Fruit fly (Drosophila melanogaster) whole organism, embryonic: ENCODE results near the gene Plzf.

ENCODE experiments used
- Ada2b ChIP-seq: fragments of 200-800 bp; sonication (Bioruptor generic); IDR thresholded peaks from 2 replicates; pipeline ENCODE4 v1.3.6; 2022; ENCODE audit warnings: missing biosample characterization, missing genetic modification characterization
- Atf6 ChIP-seq: fragments of 200-800 bp; sonication (Bioruptor generic); IDR thresholded peaks from 2 replicates; pipeline ENCODE4 v1.3.6; 2022; ENCODE audit warnings: missing biosample characterization, missing genetic modification characterization
- C15 ChIP-seq: fragments of 200-800 bp; sonication (Bioruptor generic); IDR thresholded peaks from 3 replicates; pipeline ENCODE4 v1.3.6; 2022; ENCODE audit warnings: missing biosample characterization, missing genetic modification characterization
- CG11093 ChIP-seq: fragments of 200-800 bp; sonication (Bioruptor generic); IDR thresholded peaks from 3 replicates; pipeline ENCODE4 v1.3.6; 2022; ENCODE audit warnings: missing biosample characterization, missing genetic modification characterization
- CG1233 ChIP-seq: fragments of 200-800 bp; sonication (Bioruptor generic); optimal IDR thresholded peaks from 4 replicates; lab custom pipeline; 2018; ENCODE audit warnings: missing biosample characterization, mild to moderate bottlenecking, missing genetic modification characterization
- CG14014 ChIP-seq: fragments of 200-800 bp; sonication (Bioruptor generic); IDR thresholded peaks from 2 replicates; pipeline ENCODE4 v1.3.6; 2022; ENCODE audit warnings: missing biosample characterization, missing genetic modification characterization
- CG14050 ChIP-seq: fragments of 200-800 bp; sonication (Bioruptor generic); IDR thresholded peaks from 3 replicates; pipeline ENCODE4 v1.3.6; 2022; ENCODE audit warnings: missing biosample characterization, missing genetic modification characterization
- CG15479 ChIP-seq: fragments of 200-800 bp; sonication (Bioruptor generic); optimal IDR thresholded peaks from 3 replicates; lab custom pipeline; 2019; ENCODE audit warnings: missing biosample characterization, mild to moderate bottlenecking, missing genetic modification characterization, moderate library complexity
- CG17612 ChIP-seq: fragments of 200-800 bp; sonication (Bioruptor generic); IDR thresholded peaks from 2 replicates; pipeline ENCODE4 v1.3.6; 2022; ENCODE audit warnings: missing biosample characterization, missing genetic modification characterization
- CG1792 ChIP-seq: fragments of 200-800 bp; sonication (Bioruptor generic); optimal IDR thresholded peaks from 2 replicates; lab custom pipeline; 2016; ENCODE audit warnings: missing biosample characterization, missing genetic modification characterization
- CG18011 ChIP-seq: fragments of 200-800 bp; sonication (Bioruptor generic); optimal IDR thresholded peaks from 2 replicates; lab custom pipeline; 2017; ENCODE audit warnings: missing biosample characterization, missing genetic modification characterization, mild to moderate bottlenecking, moderate library complexity, missing genotype
- CG1832 ChIP-seq: fragments of 200-800 bp; sonication (Bioruptor generic); optimal IDR thresholded peaks from 2 replicates; lab custom pipeline; 2017; ENCODE audit warnings: missing biosample characterization, mild to moderate bottlenecking, missing genetic modification characterization, inconsistent platforms
- CG2712 ChIP-seq: fragments of 200-800 bp; optimal IDR thresholded peaks from 3 replicates; lab custom pipeline; 2019; ENCODE audit warnings: missing biosample characterization, mild to moderate bottlenecking, missing genetic modification characterization, moderate library complexity
- CG32772 ChIP-seq: fragments of 200-800 bp; sonication (Bioruptor generic); IDR thresholded peaks from 2 replicates; pipeline ENCODE4 v1.3.6; 2022; ENCODE audit warnings: missing biosample characterization, missing genetic modification characterization
- CG4854 ChIP-seq: fragments of 200-800 bp; sonication (Bioruptor generic); optimal IDR thresholded peaks from 2 replicates; lab custom pipeline; 2016; ENCODE audit warnings: missing biosample characterization, missing genetic modification characterization, inconsistent platforms
- CG6791 ChIP-seq: fragments of 200-800 bp; sonication (Bioruptor generic); IDR thresholded peaks from 3 replicates; pipeline ENCODE4 v1.3.6; 2022; ENCODE audit warnings: missing biosample characterization, missing genetic modification characterization; ENCODE audit not compliant: partially characterized antibody
- CG7372 ChIP-seq: fragments of 200-800 bp; sonication (Bioruptor generic); IDR thresholded peaks from 2 replicates; pipeline ENCODE4 v1.3.6; 2022; ENCODE audit warnings: missing biosample characterization, missing genetic modification characterization
- CG9437 ChIP-seq: fragments of 200-800 bp; sonication (Bioruptor generic); optimal IDR thresholded peaks from 2 replicates; lab custom pipeline; 2018; ENCODE audit warnings: missing biosample characterization, mild to moderate bottlenecking, missing genetic modification characterization
- CTCF ChIP-seq: fragments of 200-800 bp; sonication (Bioruptor generic); optimal IDR thresholded peaks from 2 replicates; lab custom pipeline; 2017; ENCODE audit warnings: missing biosample characterization, mild to moderate bottlenecking, missing genetic modification characterization, moderate library complexity
- Dp ChIP-seq: fragments of 200-800 bp; sonication (Bioruptor generic); optimal IDR thresholded peaks from 2 replicates; lab custom pipeline; 2018; ENCODE audit warnings: missing biosample characterization, mild to moderate bottlenecking, missing genetic modification characterization, moderate library complexity
- Dref ChIP-seq: fragments of 200-800 bp; sonication (Bioruptor generic); IDR thresholded peaks from 2 replicates; pipeline ENCODE4 v1.3.6; 2022; ENCODE audit warnings: missing biosample characterization, missing genetic modification characterization
- Gsc ChIP-seq: fragments of 200-800 bp; sonication (Bioruptor generic); IDR thresholded peaks from 2 replicates; pipeline ENCODE4 v1.3.6; 2022; ENCODE audit warnings: missing biosample characterization, missing genetic modification characterization
- H2.0 ChIP-seq: fragments of 200-800 bp; sonication (Bioruptor generic); IDR thresholded peaks from 2 replicates; pipeline ENCODE4 v1.3.6; 2022; ENCODE audit warnings: missing biosample characterization, missing genetic modification characterization
- HLH54F ChIP-seq: fragments of 200-800 bp; sonication (Bioruptor generic); optimal IDR thresholded peaks from 3 replicates; lab custom pipeline; 2016; ENCODE audit warnings: missing biosample characterization, missing genetic modification characterization
- MTF-1 ChIP-seq: fragments of 200-800 bp; sonication (Bioruptor generic); optimal IDR thresholded peaks from 2 replicates; lab custom pipeline; 2018; ENCODE audit warnings: missing biosample characterization, mild to moderate bottlenecking, missing genetic modification characterization, borderline replicate concordance
- Nf-YA ChIP-seq: fragments of 200-800 bp; sonication (Bioruptor generic); IDR thresholded peaks from 2 replicates; pipeline ENCODE4 v1.3.6; 2022; ENCODE audit warnings: missing biosample characterization, missing genetic modification characterization
- Ptx1 ChIP-seq: fragments of 200-800 bp; sonication (Bioruptor generic); IDR thresholded peaks from 2 replicates; pipeline ENCODE4 v1.3.6; 2022; ENCODE audit warnings: missing biosample characterization, missing genetic modification characterization
- Ravus ChIP-seq: fragments of 200-800 bp; sonication (Bioruptor generic); IDR thresholded peaks from 2 replicates; pipeline ENCODE4 v1.3.6; 2022; ENCODE audit warnings: missing biosample characterization, missing genetic modification characterization
- Sry-β ChIP-seq: fragments of 200-800 bp; sonication (Bioruptor generic); optimal IDR thresholded peaks from 2 replicates; lab custom pipeline; 2018; ENCODE audit warnings: missing biosample characterization, mild to moderate bottlenecking, missing genetic modification characterization, moderate library complexity
- Xrp1 ChIP-seq: fragments of 200-800 bp; sonication (Bioruptor generic); IDR thresholded peaks from 2 replicates; pipeline ENCODE4 v1.3.6; 2022; ENCODE audit warnings: missing biosample characterization, missing genetic modification characterization
- amos ChIP-seq: fragments of 200-800 bp; sonication (Bioruptor generic); IDR thresholded peaks from 2 replicates; pipeline ENCODE4 v1.3.6; 2022; ENCODE audit warnings: missing biosample characterization, missing genetic modification characterization; ENCODE audit not compliant: partially characterized antibody
- ap ChIP-seq: fragments of 200-800 bp; sonication (Bioruptor generic); IDR thresholded peaks from 2 replicates; pipeline ENCODE4 v1.3.6; 2022; ENCODE audit warnings: missing biosample characterization, missing genetic modification characterization
- bab2 ChIP-seq: fragments of 200-800 bp; sonication (Bioruptor generic); optimal IDR thresholded peaks from 2 replicates; lab custom pipeline; 2016; ENCODE audit warnings: missing biosample characterization, missing genetic modification characterization
- chm ChIP-seq: fragments of 200-800 bp; sonication (Bioruptor generic); IDR thresholded peaks from 2 replicates; pipeline ENCODE4 v1.3.6; 2022; ENCODE audit warnings: missing biosample characterization, missing genetic modification characterization
- croc ChIP-seq: fragments of 200-800 bp; sonication (Bioruptor generic); conservative IDR thresholded peaks from 3 replicates; pipeline ENCODE4 v1.3.6; 2022; ENCODE audit warnings: missing biosample characterization, missing genetic modification characterization
- emc ChIP-seq: fragments of 200-800 bp; sonication (Bioruptor generic); optimal IDR thresholded peaks from 2 replicates; lab custom pipeline; 2016; ENCODE audit warnings: missing biosample characterization, missing genetic modification characterization
- gce ChIP-seq: fragments of 200-800 bp; sonication (Bioruptor generic); IDR thresholded peaks from 3 replicates; pipeline ENCODE4 v1.3.6; 2022; ENCODE audit warnings: missing biosample characterization, missing genetic modification characterization
- gsb ChIP-seq: fragments of 200-800 bp; sonication (Bioruptor generic); IDR thresholded peaks from 2 replicates; pipeline ENCODE4 v1.3.6; 2022; ENCODE audit warnings: missing biosample characterization, missing genetic modification characterization
- gsb-n ChIP-seq: fragments of 200-800 bp; sonication (Bioruptor generic); optimal IDR thresholded peaks from 3 replicates; lab custom pipeline; 2018; ENCODE audit warnings: missing biosample characterization, mild to moderate bottlenecking, missing genetic modification characterization
- insv ChIP-seq, 2 experiments: fragments of 200-800 bp; sonication (Bioruptor generic); optimal IDR thresholded peaks; 3 replicates each; lab custom pipeline; 2016 to 2018; ENCODE audit warnings: missing biosample characterization in 2 of 2, missing genetic modification characterization in 2 of 2
- kay ChIP-seq: fragments of 200-800 bp; sonication (Bioruptor generic); optimal IDR thresholded peaks from 2 replicates; lab custom pipeline; 2016; ENCODE audit warnings: missing biosample characterization, missing genetic modification characterization
- klu ChIP-seq: fragments of 200-800 bp; sonication (Bioruptor generic); IDR thresholded peaks from 2 replicates; pipeline ENCODE4 v1.3.6; 2022; ENCODE audit warnings: missing biosample characterization, missing genetic modification characterization
- maf-S ChIP-seq: fragments of 200-800 bp; sonication (Bioruptor generic); optimal IDR thresholded peaks from 2 replicates; lab custom pipeline; 2016; ENCODE audit warnings: missing biosample characterization, missing genetic modification characterization
- nom ChIP-seq: fragments of 200-800 bp; sonication (Bioruptor generic); optimal IDR thresholded peaks from 2 replicates; lab custom pipeline; 2017; ENCODE audit warnings: missing biosample characterization, missing genetic modification characterization, mild to moderate bottlenecking, moderate library complexity, missing genetic modification reagents
- ro ChIP-seq: fragments of 200-800 bp; sonication (Bioruptor generic); IDR thresholded peaks from 2 replicates; pipeline ENCODE4 v1.3.6; 2022; ENCODE audit warnings: missing biosample characterization, missing genetic modification characterization
- run ChIP-seq: fragments of 200-800 bp; sonication (Bioruptor generic); optimal IDR thresholded peaks from 3 replicates; lab custom pipeline; 2018; ENCODE audit warnings: missing biosample characterization, mild to moderate bottlenecking, missing genetic modification characterization
- sens ChIP-seq: fragments of 200-800 bp; sonication (Bioruptor generic); peaks from one replicate; lab custom pipeline; 2016; ENCODE audit warnings: missing biosample characterization, missing genetic modification characterization
- sens-2 ChIP-seq: fragments of 200-800 bp; sonication (Bioruptor generic); IDR thresholded peaks from 2 replicates; pipeline ENCODE4 v1.3.6; 2022; ENCODE audit warnings: missing biosample characterization, missing genetic modification characterization
- sr ChIP-seq: fragments of 200-800 bp; sonication (Bioruptor generic); IDR thresholded peaks from 3 replicates; pipeline ENCODE4 v1.3.6; 2022; ENCODE audit warnings: missing biosample characterization, missing genetic modification characterization
- tgo ChIP-seq: fragments of 200-800 bp; sonication (Bioruptor generic); IDR thresholded peaks from 3 replicates; pipeline ENCODE4 v1.3.6; 2022; ENCODE audit warnings: missing biosample characterization, missing genetic modification characterization
- tx ChIP-seq: fragments of 200-800 bp; sonication (Bioruptor generic); optimal IDR thresholded peaks from 2 replicates; lab custom pipeline; 2016; ENCODE audit warnings: missing biosample characterization, missing genetic modification characterization
- unc-4 ChIP-seq: fragments of 200-800 bp; sonication (Bioruptor generic); IDR thresholded peaks from 2 replicates; pipeline ENCODE4 v1.3.6; 2022; ENCODE audit warnings: missing biosample characterization, missing genetic modification characterization; ENCODE audit not compliant: partially characterized antibody
- yki ChIP-seq: fragments of >200 bp; optimal IDR thresholded peaks from 3 replicates; lab custom pipeline; 2018

Gene Plzf

DNA sequence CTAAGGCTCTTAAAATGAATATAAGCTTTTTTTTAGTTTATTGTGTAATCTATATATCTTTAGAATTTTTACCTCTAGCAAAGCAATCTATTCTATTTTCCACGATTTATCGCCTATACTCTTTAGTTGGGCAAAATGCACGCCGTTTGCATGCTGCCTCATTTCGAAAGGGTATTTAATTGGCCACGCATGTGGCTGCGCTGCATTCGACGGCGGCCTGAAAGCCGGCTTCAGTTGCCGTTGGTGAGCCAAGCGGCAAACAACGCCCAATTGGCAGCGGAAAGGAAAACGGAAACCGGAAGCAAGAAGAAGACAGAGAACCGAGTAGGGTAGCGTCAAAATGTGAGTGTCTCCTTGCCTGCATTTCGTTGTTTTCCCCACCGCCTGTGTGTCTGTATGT, 27.1 kb upstream of the Plzf start, which contains the start of gene CG14947 (continued):
- TF ChIP-seq CG7372 (GFP tag; lab: Robert Waterston, UW) (no peak), Ada2b (no peak), CTCF (GFP tag; lab: Kevin White, UChicago) (no peak), run (tag; lab: Kevin White, UChicago) (no peak), amos (no peak), sens-2 (GFP tag; lab: Robert Waterston, UW) (no peak), CG9437 (GFP tag; lab: Kevin White, UChicago) (no peak), CG6791 (GFP tag; lab: Robert Waterston, UW) (no peak), tgo (0 out of 3 replicates have a peak, but pooled peaks have one; percentile 14), Xrp1 (GFP tag; lab: Robert Waterston, UW) (0 out of 2 replicates have a peak, but pooled peaks have one; percentile 31), emc (GFP tag; lab: Kevin White, UChicago) (no peak), Nf-YA (GFP tag; lab: Robert Waterston, UW) (0 out of 2 replicates have a peak, but pooled peaks have one; percentile 25), CG32772 (GFP tag; lab: Robert Waterston, UW) (0 out of 2 replicates have a peak, but pooled peaks have one; percentile 17), Ptx1 (GFP tag; lab: Robert Waterston, UW) (0 out of 2 replicates have a peak, but pooled peaks have one; percentile 18), CG11093 (GFP tag; lab: Robert Waterston, UW) (no peak), CG4854 (GFP tag; lab: Kevin White, UChicago) (no peak), sr (no peak), nom (GFP tag; lab: Kevin White, UChicago) (peak; percentile 38), ap (GFP tag; lab: Robert Waterston, UW) (peak; percentile 27; the same call in 1 of the 2 replicates), tx (GFP tag; lab: Kevin White, UChicago) (no peak), CG1792 (GFP tag; lab: Kevin White, UChicago) (no peak), CG14050 (GFP tag; lab: Robert Waterston, UW) (no peak), unc-4 (GFP tag; lab: Robert Waterston, UW) (no peak), klu (GFP tag; lab: Robert Waterston, UW) (no peak), CG18011 (GFP tag; lab: Kevin White, UChicago) (no peak), MTF-1 (peak; percentile 17), gsb (GFP tag; lab: Robert Waterston, UW) (0 out of 2 replicates have a peak, but pooled peaks have one; percentile 27), sens (GFP tag; lab: Kevin White, UChicago) (peak; percentile 75), CG14014 (GFP tag; lab: Robert Waterston, UW) (no peak), CG2712 (peak; percentile 15), H2.0 (GFP tag; lab: Robert Waterston, UW) (no peak), Gsc (GFP tag; lab: Robert Waterston, UW) (no peak), CG1832 (GFP tag; lab: Kevin White, UChicago) (no peak), bab2 (GFP tag; lab: Kevin White, UChicago) (no peak), Atf6 (no peak), CG15479 (peak; percentile 39), insv (GFP tag; optimal IDR thresholded peaks at IDR 0.05; lab: Kevin White, UChicago) (no peak), CG17612 (GFP tag; lab: Robert Waterston, UW) (no peak), yki (lab: Kevin White, UChicago) (no peak), croc (GFP tag; lab: Robert Waterston, UW) (no peak), maf-S (GFP tag; lab: Kevin White, UChicago) (no peak), CG1233 (GFP tag; lab: Kevin White, UChicago) (peak; percentile 42), Dref (no peak), gsb-n (tag; lab: Kevin White, UChicago) (peak; percentile 27), HLH54F (GFP tag; lab: Kevin White, UChicago) (no peak), Dp (GFP tag; lab: Kevin White, UChicago) (no peak), chm (GFP tag; lab: Robert Waterston, UW) (0 out of 2 replicates have a peak, but pooled peaks have one; percentile 40), C15 (no peak), Sry-β (GFP tag; lab: Kevin White, UChicago) (no peak), kay (GFP tag; lab: Kevin White, UChicago) (no peak), ro (GFP tag; lab: Robert Waterston, UW) (no peak), Ravus (no peak), gce (GFP tag; lab: Robert Waterston, UW) (0 out of 3 replicates have a peak, but pooled peaks have one; percentile 18)
